Fruit fly (Drosophila melanogaster) whole organism, wandering third instar larva: ENCODE measurements around the gene CG11975.

Source experiments
- CG32264 ChIP-seq: fragments of 200-800 bp; sonication (Bioruptor generic); optimal IDR thresholded peaks from 2 replicates; lab custom pipeline; 2016; ENCODE audit warnings: missing biosample characterization, missing genetic modification characterization
- CG9705 ChIP-seq: fragments of 200-800 bp; sonication (Bioruptor generic); optimal IDR thresholded peaks from 2 replicates; lab custom pipeline; 2018; ENCODE audit warnings: missing biosample characterization, mild to moderate bottlenecking, missing genetic modification characterization
- CrebA ChIP-seq: fragments of 200-800 bp; sonication (Bioruptor generic); optimal IDR thresholded peaks from 2 replicates; lab custom pipeline; 2016; ENCODE audit warnings: missing biosample characterization, mild to moderate bottlenecking, missing genetic modification characterization, borderline replicate concordance
- Dfd ChIP-seq: fragments of >200 bp; optimal IDR thresholded peaks from 2 replicates; lab custom pipeline; 2017; ENCODE audit warnings: missing biosample characterization, missing genetic modification characterization
- Dif ChIP-seq: fragments of 200-275, 200-300 bp; sonication (Bioruptor generic); optimal IDR thresholded peaks from 2 replicates; lab custom pipeline; 2018; ENCODE audit warnings: missing biosample characterization, missing genetic modification characterization; ENCODE audit not compliant: partially characterized antibody
- GATAd ChIP-seq: sonication (Bioruptor generic); optimal IDR thresholded peaks from 2 replicates; lab custom pipeline; 2016; ENCODE audit warnings: missing biosample characterization, missing genetic modification characterization
- HLH106 ChIP-seq: fragments of 200-800 bp; optimal IDR thresholded peaks from 3 replicates; lab custom pipeline; 2019; ENCODE audit warnings: missing biosample characterization, mild to moderate bottlenecking, missing genetic modification characterization, moderate library complexity
- Hnf4 ChIP-seq: fragments of 200-800 bp; sonication (Bioruptor generic); optimal IDR thresholded peaks from 2 replicates; lab custom pipeline; 2016; ENCODE audit warnings: missing biosample characterization, mild to moderate bottlenecking, missing genetic modification characterization
- Hr78 ChIP-seq: fragments of >200 bp; optimal IDR thresholded peaks from 2 replicates; lab custom pipeline; 2017; ENCODE audit warnings: missing biosample characterization, missing genetic modification characterization
- Hr83 ChIP-seq: fragments of 200-300 bp; sonication (Bioruptor generic); optimal IDR thresholded peaks from 2 replicates; lab custom pipeline; 2016; ENCODE audit warnings: missing biosample characterization, mild to moderate bottlenecking, missing genetic modification characterization, moderate library complexity; ENCODE audit not compliant: poor library complexity, severe bottlenecking
- Jra ChIP-seq: sonication (Bioruptor generic); optimal IDR thresholded peaks from 2 replicates; lab custom pipeline; 2016; ENCODE audit warnings: missing biosample characterization, missing genetic modification characterization
- Mio ChIP-seq: sonication (Bioruptor generic); optimal IDR thresholded peaks from 2 replicates; lab custom pipeline; 2016; ENCODE audit warnings: missing biosample characterization, missing genetic modification characterization
- Myc ChIP-seq: fragments of >200 bp; optimal IDR thresholded peaks from 2 replicates; lab custom pipeline; 2017
- N ChIP-seq: fragments of >200 bp; optimal IDR thresholded peaks from 2 replicates; lab custom pipeline; 2018; ENCODE audit warnings: missing biosample characterization, missing external identifiers, missing genetic modification characterization
- OdsH ChIP-seq: fragments of 200-800 bp; sonication (Bioruptor generic); optimal IDR thresholded peaks from 2 replicates; lab custom pipeline; 2016; ENCODE audit warnings: missing biosample characterization, mild to moderate bottlenecking, missing genetic modification characterization
- Rel ChIP-seq, 2 experiments: fragments of 200-800 bp; sonication (Bioruptor generic) in 1 of 2; optimal IDR thresholded peaks; 2 replicates in 1 of 2; 3 replicates in 1 of 2; lab custom pipeline; 2016 to 2019; ENCODE audit warnings: mild to moderate bottlenecking in 2 of 2, missing biosample characterization in 2 of 2, missing genetic modification characterization in 2 of 2, moderate library complexity in 1 of 2
- Vsx2 ChIP-seq: fragments of 200-300, 225-300 bp; sonication (Bioruptor generic); optimal IDR thresholded peaks from 2 replicates; lab custom pipeline; 2018; ENCODE audit warnings: missing biosample characterization, missing genetic modification characterization; ENCODE audit not compliant: partially characterized antibody
- br ChIP-seq: fragments of 200-800 bp; sonication (Bioruptor generic); optimal IDR thresholded peaks from 2 replicates; lab custom pipeline; 2016; ENCODE audit warnings: missing biosample characterization, missing genetic modification characterization
- brk ChIP-seq: fragments of 200-800 bp; sonication (Bioruptor generic); optimal IDR thresholded peaks from 2 replicates; lab custom pipeline; 2016; ENCODE audit warnings: missing biosample characterization, mild to moderate bottlenecking, missing genetic modification characterization
- dl ChIP-seq, 2 experiments: fragments of 175-275, 200-275 bp in 1 of 2; fragments of 200-275 bp in 1 of 2; sonication (Bioruptor generic); optimal IDR thresholded peaks; lab custom pipeline; 2018; ENCODE audit warnings: mild to moderate bottlenecking in 2 of 2, missing biosample characterization in 2 of 2, missing genetic modification characterization in 2 of 2, moderate library complexity in 2 of 2; ENCODE audit not compliant: partially characterized antibody in 2 of 2, insufficient read depth in 1 of 2
- dmrt93B ChIP-seq: fragments of 200-800 bp; sonication (Bioruptor generic); optimal IDR thresholded peaks from 2 replicates; lab custom pipeline; 2018; ENCODE audit warnings: missing biosample characterization, mild to moderate bottlenecking, missing genetic modification characterization
- dsf ChIP-seq: sonication (Bioruptor generic); optimal IDR thresholded peaks from 2 replicates; lab custom pipeline; 2016; ENCODE audit warnings: missing biosample characterization, missing genetic modification characterization, borderline replicate concordance
- foxo ChIP-seq, 2 experiments: fragments of 200-800 bp; sonication (Bioruptor generic); optimal IDR thresholded peaks; 2 replicates in 1 of 2; 3 replicates in 1 of 2; lab custom pipeline; 2016 to 2017; ENCODE audit warnings: missing biosample characterization in 2 of 2, missing genetic modification characterization in 2 of 2
- fru ChIP-seq: fragments of 200-800 bp; sonication (Bioruptor generic); optimal IDR thresholded peaks from 3 replicates; lab custom pipeline; 2016; ENCODE audit warnings: missing biosample characterization, mild to moderate bottlenecking, missing genetic modification characterization
- h ChIP-seq: fragments of 200-800 bp; sonication (Bioruptor generic); optimal IDR thresholded peaks from 3 replicates; lab custom pipeline; 2016; ENCODE audit warnings: missing biosample characterization, mild to moderate bottlenecking, missing genetic modification characterization
- jim ChIP-seq: fragments of 175-275, 200-325 bp; sonication (Bioruptor generic); optimal IDR thresholded peaks from 2 replicates; lab custom pipeline; 2016; ENCODE audit warnings: missing biosample characterization, mild to moderate bottlenecking, missing genetic modification characterization
- lola ChIP-seq: fragments of >200 bp; optimal IDR thresholded peaks from 2 replicates; lab custom pipeline; 2017; ENCODE audit warnings: missing biosample characterization, missing genetic modification characterization
- pan ChIP-seq: fragments of >200 bp; optimal IDR thresholded peaks from 2 replicates; lab custom pipeline; 2017
- psq ChIP-seq: fragments of 200-800 bp; sonication (Bioruptor generic); optimal IDR thresholded peaks from 3 replicates; lab custom pipeline; 2017; ENCODE audit warnings: missing biosample characterization, mild to moderate bottlenecking, missing genetic modification characterization, moderate library complexity
- rgr ChIP-seq: fragments of 200-800 bp; sonication (Bioruptor generic); optimal IDR thresholded peaks from 3 replicates; lab custom pipeline; 2016; ENCODE audit warnings: missing biosample characterization, mild to moderate bottlenecking, missing genetic modification characterization
- sage ChIP-seq: fragments of 200-800 bp; sonication (Bioruptor generic); optimal IDR thresholded peaks from 2 replicates; lab custom pipeline; 2016; ENCODE audit warnings: missing biosample characterization, mild to moderate bottlenecking, missing genetic modification characterization
- sv ChIP-seq: fragments of 200-800 bp; sonication (Bioruptor generic); optimal IDR thresholded peaks from 3 replicates; lab custom pipeline; 2016; ENCODE audit warnings: missing biosample characterization, missing genetic modification characterization
- tai ChIP-seq: sonication (Bioruptor generic); optimal IDR thresholded peaks from 2 replicates; lab custom pipeline; 2016; ENCODE audit warnings: missing biosample characterization, missing genetic modification characterization
- usp ChIP-seq: fragments of >200 bp; optimal IDR thresholded peaks from 2 replicates; lab custom pipeline; 2017; ENCODE audit warnings: missing biosample characterization, missing genetic modification characterization
- woc ChIP-seq: sonication (Bioruptor generic); optimal IDR thresholded peaks from 2 replicates; lab custom pipeline; 2016; ENCODE audit warnings: missing biosample characterization, mild to moderate bottlenecking, missing genetic modification characterization

Gene CG11975

dm6 chr3R:8984602-8985074 is 8.4 kb upstream of the CG11975 start, which contains the start of gene CG11970 (continued):
- no peak for TF ChIP-seq Dfd

- TF ChIP-seq usp (GFP tag; lab: Kevin White, UChicago) (no peak), Myc (lab: Kevin White, UChicago) (no peak), CG32264 (no peak), Dfd (no peak), tai (no peak), N (GFP tag; lab: Kevin White, UChicago) (no peak), lola (GFP tag; lab: Kevin White, UChicago) (no peak), woc (GFP tag; lab: Kevin White, UChicago) (no peak), pan (lab: Kevin White, UChicago) (no peak)
Observed at dm6 chr3R:8997397-8997796, 4.3 kb downstream of the CG11975 start, which contains the start of gene CG11977. Gene CG11977 (plus strand): TSS chr3R:8997697.

dm6 chr3R:8998243-8998642 is 5.2 kb downstream of the CG11975 start:
- TF ChIP-seq lola (GFP tag; lab: Kevin White, UChicago) (no peak), Hnf4 (GFP tag; lab: Kevin White, UChicago) (no peak), dsf (GFP tag; lab: Kevin White, UChicago) (no peak), jim (no peak), Hr83 (GFP tag; lab: Kevin White, UChicago) (no peak), usp (GFP tag; lab: Kevin White, UChicago) (no peak), dmrt93B (GFP tag; lab: Kevin White, UChicago) (no peak), N (GFP tag; lab: Kevin White, UChicago) (no peak), br (GFP tag; lab: Kevin White, UChicago) (no peak), foxo (GFP tag; optimal IDR thresholded peaks at IDR 0.05; lab: Kevin White, UChicago) (no peak), psq (GFP tag; lab: Kevin White, UChicago) (no peak), CG9705 (GFP tag; lab: Kevin White, UChicago) (no peak), Dfd (no peak), sage (GFP tag; lab: Kevin White, UChicago) (no peak), h (GFP tag; lab: Kevin White, UChicago) (no peak), Hr78 (GFP tag; lab: Kevin White, UChicago) (no peak), sv (GFP tag; lab: Kevin White, UChicago) (no peak), tai (no peak), Rel (GFP tag; optimal IDR thresholded peaks at IDR 0.05; lab: Kevin White, UChicago) (no peak), Rel (tag; optimal IDR thresholded peaks at IDR 0.05; lab: Kevin White, UChicago) (no peak), woc (GFP tag; lab: Kevin White, UChicago) (no peak)
- TF ChIP-seq, all 38 proteins: peak for 0

dm6 chr3R:9001720-9002240 is 8.7 kb downstream of the CG11975 start:
- no peak for TF ChIP-seq Hr83 (GFP tag; lab: Kevin White, UChicago)
- TF ChIP-seq Hnf4 (GFP tag; lab: Kevin White, UChicago) = no peak
- TF ChIP-seq dl (GFP tag; optimal IDR thresholded peaks at IDR 0.05; lab: Kevin White, UChicago; ENCODE audit: insufficient read depth in 1 of 2, partially characterized antibody in 2 of 2) = no peak
- TF ChIP-seq sv (GFP tag; lab: Kevin White, UChicago) = no peak

- TF ChIP-seq CG9705 (GFP tag; lab: Kevin White, UChicago) (no peak), lola (GFP tag; lab: Kevin White, UChicago) (no peak), Rel (GFP tag; optimal IDR thresholded peaks at IDR 0.05; lab: Kevin White, UChicago) (no peak), Rel (tag; optimal IDR thresholded peaks at IDR 0.05; lab: Kevin White, UChicago) (no peak), Jra (no peak), Vsx2 (GFP tag; lab: Kevin White, UChicago) (no peak), usp (GFP tag; lab: Kevin White, UChicago) (no peak), sv (GFP tag; lab: Kevin White, UChicago) (no peak), Hr78 (GFP tag; lab: Kevin White, UChicago) (no peak), Hr83 (GFP tag; lab: Kevin White, UChicago) (no peak), dmrt93B (GFP tag; lab: Kevin White, UChicago) (no peak), h (GFP tag; lab: Kevin White, UChicago) (peak; percentile 36), rgr (GFP tag; lab: Kevin White, UChicago) (peak; percentile 24), GATAd (GFP tag; lab: Kevin White, UChicago) (no peak), Dfd (no peak), Dif (GFP tag; lab: Kevin White, UChicago) (no peak), Mio (GFP tag; lab: Kevin White, UChicago) (no peak), OdsH (GFP tag; lab: Kevin White, UChicago) (no peak), CG32264 (no peak), woc (GFP tag; lab: Kevin White, UChicago) (no peak), HLH106 (tag; lab: Kevin White, UChicago) (no peak), brk (no peak), Hnf4 (GFP tag; lab: Kevin White, UChicago) (no peak), sage (GFP tag; lab: Kevin White, UChicago) (no peak), jim (no peak), dl (GFP tag; optimal IDR thresholded peaks at IDR 0.05; lab: Kevin White, UChicago; ENCODE audit: insufficient read depth in 1 of 2, partially characterized antibody in 2 of 2) (no peak), dsf (GFP tag; lab: Kevin White, UChicago) (no peak), br (GFP tag; lab: Kevin White, UChicago) (no peak), fru (GFP tag; lab: Kevin White, UChicago) (peak; percentile 6), Myc (lab: Kevin White, UChicago) (no peak), CrebA (no peak), pan (lab: Kevin White, UChicago) (no peak), N (GFP tag; lab: Kevin White, UChicago) (no peak), psq (GFP tag; lab: Kevin White, UChicago) (no peak)
Observed at dm6 chr3R:9002542-9002941, 9.5 kb downstream of the CG11975 start.
